Worm (Caenorhabditis elegans) whole organism, L3 larva: ENCODE results near the gene ZC443.1.

Experiments
- ceh-9 ChIP-seq: sonication (generic microtip); optimal IDR thresholded peaks from 2 replicates; lab custom pipeline; 2018; ENCODE audit warnings: missing biosample characterization, missing genetic modification characterization
- daf-12 ChIP-seq: fragments of 150-350 bp; optimal IDR thresholded peaks from 2 replicates; lab custom pipeline; 2014; ENCODE audit warnings: missing biosample characterization, missing genetic modification reagents, missing genetic modification characterization
- ztf-4 ChIP-seq: fragments of 150-350 bp; optimal IDR thresholded peaks from 2 replicates; lab custom pipeline; 2014; ENCODE audit warnings: missing biosample characterization, missing genetic modification characterization

DNA sequence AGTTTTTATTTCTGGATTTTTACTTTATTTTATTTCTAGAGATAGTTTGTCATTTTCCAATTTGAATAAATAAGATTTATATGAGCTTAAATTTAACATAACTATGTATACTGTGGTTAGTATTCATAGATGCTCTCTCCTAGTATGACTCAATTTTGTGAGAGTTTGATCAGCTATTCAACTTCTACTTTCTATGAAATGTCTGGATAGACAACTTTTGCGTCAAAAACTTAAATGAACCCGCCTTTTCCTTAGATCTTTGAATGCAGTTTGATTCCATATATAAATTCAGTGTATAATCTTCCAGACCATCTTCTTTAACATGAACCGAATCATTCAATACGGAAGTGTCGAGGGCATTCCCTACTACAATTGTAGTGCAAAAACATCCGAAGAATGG is 40.9 kb downstream of the ZC443.1 start, which contains the start of gene srt-43:
- TF ChIP-seq ztf-4 (tag; lab: Kevin White, UChicago) (no peak), ceh-9 (no peak), daf-12 (tag; lab: Kevin White, UChicago) (no peak)
